Fruit fly (Drosophila melanogaster) whole organism, embryonic: ENCODE data around the gene CG34134.

Experiments used
- Adf1 ChIP-seq: fragments of 200-800 bp; sonication (Bioruptor generic); IDR thresholded peaks from 2 replicates; pipeline ENCODE4 v1.3.6; 2022; ENCODE audit warnings: missing biosample characterization, missing genetic modification characterization
- Atf6 ChIP-seq: fragments of 200-800 bp; sonication (Bioruptor generic); IDR thresholded peaks from 2 replicates; pipeline ENCODE4 v1.3.6; 2022; ENCODE audit warnings: missing biosample characterization, missing genetic modification characterization
- CG12219 ChIP-seq: fragments of 200-800 bp; sonication (Bioruptor generic); optimal IDR thresholded peaks from 3 replicates; lab custom pipeline; 2018; ENCODE audit warnings: missing biosample characterization, mild to moderate bottlenecking, missing genetic modification characterization
- CG12942 ChIP-seq: fragments of 200-800 bp; sonication (Bioruptor generic); optimal IDR thresholded peaks from 3 replicates; lab custom pipeline; 2016; ENCODE audit warnings: missing biosample characterization, missing genetic modification characterization
- CG17359 ChIP-seq: fragments of 200-800 bp; sonication (Bioruptor generic); optimal IDR thresholded peaks from 3 replicates; lab custom pipeline; 2018; ENCODE audit warnings: missing biosample characterization, mild to moderate bottlenecking, missing genetic modification characterization, moderate library complexity
- CG2199 ChIP-seq: fragments of 200-800 bp; sonication (Bioruptor generic); IDR thresholded peaks from 3 replicates; pipeline ENCODE4 v1.3.6; 2022; ENCODE audit warnings: missing biosample characterization, missing genetic modification characterization
- CG8478 ChIP-seq: fragments of >200 bp; optimal IDR thresholded peaks from 2 replicates; lab custom pipeline; 2018
- CG9876 ChIP-seq: fragments of 200-800 bp; sonication (Bioruptor generic); optimal IDR thresholded peaks from 2 replicates; lab custom pipeline; 2016; ENCODE audit warnings: missing biosample characterization, missing genetic modification characterization
- chif ChIP-seq, 2 experiments: fragments of 200-800 bp; sonication (Bioruptor generic); optimal IDR thresholded peaks; 3 replicates each; lab custom pipeline; 2016; ENCODE audit warnings: missing biosample characterization in 2 of 2, missing genetic modification characterization in 2 of 2
- jigr1 ChIP-seq: fragments of 200-800 bp; sonication (Bioruptor generic); IDR thresholded peaks from 3 replicates; pipeline ENCODE4 v1.3.6; 2022; ENCODE audit warnings: missing biosample characterization, missing genetic modification characterization
- org-1 ChIP-seq: fragments of 200-800 bp; sonication (Bioruptor generic); optimal IDR thresholded peaks from 2 replicates; lab custom pipeline; 2017; ENCODE audit warnings: missing biosample characterization, missing genetic modification characterization
- pan ChIP-seq, 4 experiments: fragments of >200 bp in 3 of 4; fragments of 200-800 bp in 1 of 4; sonication (Bioruptor generic) in 1 of 4; optimal IDR thresholded peaks in 3 of 4; IDR thresholded peaks in 1 of 4; 2 replicates each; pipeline versions ENCODE4 v1.3.6 to Lab custom; 2017 to 2022; ENCODE audit warnings: missing biosample characterization in 2 of 4, missing genetic modification characterization in 2 of 4, mixed read lengths in 1 of 4
- stwl ChIP-seq: fragments of 200-800 bp; sonication (Bioruptor generic); optimal IDR thresholded peaks from 3 replicates; lab custom pipeline; 2018; ENCODE audit warnings: missing biosample characterization, mild to moderate bottlenecking, missing genetic modification characterization, moderate library complexity

DNA sequence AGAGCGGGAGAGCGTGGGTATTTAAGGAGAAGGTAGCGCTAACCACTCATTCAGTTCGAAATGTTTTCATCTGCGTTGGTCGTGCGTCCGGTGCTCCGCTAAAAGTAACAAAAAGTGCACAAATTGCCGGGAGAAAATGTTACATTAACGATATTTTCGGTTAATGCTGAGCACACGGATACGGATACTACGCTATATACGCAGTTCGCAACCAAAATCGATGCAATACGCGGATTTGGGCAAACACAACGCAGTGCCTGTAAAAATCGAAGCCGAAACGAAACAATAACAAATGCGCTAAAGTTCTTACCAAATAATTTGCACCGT, 27.6 kb downstream of the CG34134 start, which contains the start of gene Piezo:
- TF ChIP-seq org-1: no peak
- TF ChIP-seq pan (optimal IDR thresholded peaks at IDR 0.05; lab: Kevin White, UChicago): no peak
- TF ChIP-seq pan (GFP tag; optimal IDR thresholded peaks at IDR 0.05 in 1 of 2, IDR thresholded peaks at IDR 0.05 in 1 of 2): no peak
- TF ChIP-seq CG2199 (GFP tag; lab: Robert Waterston, UW): no peak
- TF ChIP-seq CG9876 (GFP tag; lab: Kevin White, UChicago): no peak
- no peak for TF ChIP-seq stwl (tag; lab: Kevin White, UChicago)
- no peak for TF ChIP-seq CG8478
- no peak for TF ChIP-seq Adf1 (GFP tag; lab: Robert Waterston, UW)
- TF ChIP-seq CG17359 (tag; lab: Kevin White, UChicago): no peak
- TF ChIP-seq chif (GFP tag; optimal IDR thresholded peaks at IDR 0.05; lab: Kevin White, UChicago): no peak
- no peak for TF ChIP-seq Atf6
- TF ChIP-seq CG12942 (GFP tag; lab: Kevin White, UChicago): no peak
- TF ChIP-seq jigr1: no peak
- no peak for TF ChIP-seq CG12219 (GFP tag; lab: Kevin White, UChicago)
